Fruit fly (Drosophila melanogaster) whole organism, embryonic: ENCODE results near the gene haf.

Experiments
- Aef1 ChIP-seq: fragments of 200-800 bp; sonication (Bioruptor generic); IDR thresholded peaks from 3 replicates; pipeline ENCODE4 v1.3.6; 2022; ENCODE audit warnings: missing biosample characterization, missing genetic modification characterization
- CG10147 ChIP-seq: fragments of 200-800 bp; sonication (Bioruptor generic); optimal IDR thresholded peaks from 2 replicates; lab custom pipeline; 2019; ENCODE audit warnings: missing biosample characterization, mild to moderate bottlenecking, missing genetic modification characterization, moderate library complexity
- CG10209 ChIP-seq: fragments of 200-800 bp; sonication (Bioruptor generic); optimal IDR thresholded peaks from 3 replicates; lab custom pipeline; 2017; ENCODE audit warnings: missing biosample characterization, mild to moderate bottlenecking, missing genetic modification characterization, missing genetic modification reagents
- CG10654 ChIP-seq: fragments of 200-800 bp; sonication (Bioruptor generic); optimal IDR thresholded peaks from 2 replicates; lab custom pipeline; 2016; ENCODE audit warnings: missing biosample characterization, missing genetic modification characterization
- CG11723 ChIP-seq: fragments of 200-800 bp; sonication (Bioruptor generic); optimal IDR thresholded peaks from 2 replicates; lab custom pipeline; 2017; ENCODE audit warnings: missing biosample characterization, mild to moderate bottlenecking, missing genetic modification characterization
- CG12155 ChIP-seq: fragments of 200-800 bp; sonication (Bioruptor generic); optimal IDR thresholded peaks from 3 replicates; lab custom pipeline; 2016; ENCODE audit warnings: missing biosample characterization, missing genetic modification characterization
- CG12744 ChIP-seq: fragments of 200-800 bp; sonication (Bioruptor generic); optimal IDR thresholded peaks from 2 replicates; lab custom pipeline; 2016; ENCODE audit warnings: missing biosample characterization, missing genetic modification characterization
- CG14441 ChIP-seq: fragments of 200-800 bp; sonication (Bioruptor generic); IDR thresholded peaks from 2 replicates; pipeline ENCODE4 v1.3.6; 2022; ENCODE audit warnings: missing biosample characterization, missing genetic modification characterization
- CG1529 ChIP-seq: fragments of 200-800 bp; sonication (Bioruptor generic); optimal IDR thresholded peaks from 3 replicates; lab custom pipeline; 2018; ENCODE audit warnings: missing biosample characterization, missing genetic modification characterization
- CG1603 ChIP-seq: fragments of 200-800 bp; sonication (Bioruptor generic); optimal IDR thresholded peaks from 2 replicates; lab custom pipeline; 2019; ENCODE audit warnings: missing biosample characterization, mild to moderate bottlenecking, missing genetic modification characterization, moderate library complexity
- CG1647 ChIP-seq: fragments of 200-800 bp; sonication (Bioruptor generic); optimal IDR thresholded peaks from 3 replicates; lab custom pipeline; 2016; ENCODE audit warnings: missing biosample characterization, missing genetic modification characterization
- CG18262 ChIP-seq: fragments of 200-800 bp; optimal IDR thresholded peaks from 3 replicates; lab custom pipeline; 2019; ENCODE audit warnings: missing biosample characterization, mild to moderate bottlenecking, missing genetic modification characterization, moderate library complexity
- CG30020 ChIP-seq: fragments of 200-800 bp; optimal IDR thresholded peaks from 2 replicates; lab custom pipeline; 2019; ENCODE audit warnings: missing biosample characterization, mild to moderate bottlenecking, missing genetic modification characterization, moderate library complexity
- CG32772 ChIP-seq: fragments of 200-800 bp; sonication (Bioruptor generic); IDR thresholded peaks from 2 replicates; pipeline ENCODE4 v1.3.6; 2022; ENCODE audit warnings: missing biosample characterization, missing genetic modification characterization
- CG4707 ChIP-seq: fragments of 200-800 bp; sonication (Bioruptor generic); optimal IDR thresholded peaks from 2 replicates; lab custom pipeline; 2018; ENCODE audit warnings: missing biosample characterization, mild to moderate bottlenecking, missing genetic modification characterization, moderate library complexity
- CG7786 ChIP-seq: fragments of 200-800 bp; sonication (Bioruptor generic); optimal IDR thresholded peaks from 2 replicates; lab custom pipeline; 2016; ENCODE audit warnings: missing biosample characterization, missing genetic modification characterization
- CG8388 ChIP-seq: fragments of 200-800 bp; sonication (Bioruptor generic); optimal IDR thresholded peaks from 2 replicates; lab custom pipeline; 2019; ENCODE audit warnings: missing biosample characterization, mild to moderate bottlenecking, missing genetic modification characterization, moderate library complexity
- CG9932 ChIP-seq: fragments of 200-800 bp; sonication (Bioruptor generic); IDR thresholded peaks from 2 replicates; pipeline ENCODE4 v1.3.6; 2022; ENCODE audit warnings: missing biosample characterization, missing genetic modification characterization
- D19A ChIP-seq: fragments of 200-800 bp; optimal IDR thresholded peaks from 3 replicates; lab custom pipeline; 2019; ENCODE audit warnings: missing biosample characterization, mild to moderate bottlenecking, missing genetic modification characterization, moderate library complexity
- Deaf1 ChIP-seq: fragments of 200-800 bp; optimal IDR thresholded peaks from 3 replicates; lab custom pipeline; 2019; ENCODE audit warnings: missing biosample characterization, mild to moderate bottlenecking, missing genetic modification characterization, moderate library complexity
- Dp ChIP-seq: fragments of 200-800 bp; sonication (Bioruptor generic); optimal IDR thresholded peaks from 2 replicates; lab custom pipeline; 2018; ENCODE audit warnings: missing biosample characterization, mild to moderate bottlenecking, missing genetic modification characterization, moderate library complexity
- Dref ChIP-seq: fragments of 200-800 bp; sonication (Bioruptor generic); IDR thresholded peaks from 2 replicates; pipeline ENCODE4 v1.3.6; 2022; ENCODE audit warnings: missing biosample characterization, missing genetic modification characterization
- E2f2 ChIP-seq: fragments of 200-800 bp; sonication (Bioruptor generic); IDR thresholded peaks from 2 replicates; pipeline ENCODE4 v1.3.6; 2022; ENCODE audit warnings: missing biosample characterization, missing genetic modification characterization
- Ets65A ChIP-seq: fragments of 200-800 bp; sonication (Bioruptor generic); peaks from one replicate; lab custom pipeline; 2016; ENCODE audit warnings: missing biosample characterization, missing genetic modification characterization
- Neu2 ChIP-seq: fragments of 200-800 bp; sonication (Bioruptor generic); optimal IDR thresholded peaks from 3 replicates; lab custom pipeline; 2016; ENCODE audit warnings: missing biosample characterization, missing genetic modification characterization, borderline replicate concordance
- NfI ChIP-seq: fragments of 200-800 bp; sonication (Bioruptor generic); optimal IDR thresholded peaks from 3 replicates; lab custom pipeline; 2018; ENCODE audit warnings: missing biosample characterization, mild to moderate bottlenecking, missing genetic modification characterization, moderate library complexity
- Opbp ChIP-seq: fragments of 200-800 bp; sonication (Bioruptor generic); IDR thresholded peaks from 3 replicates; pipeline ENCODE4 v1.3.6; 2022; ENCODE audit warnings: missing biosample characterization, missing genetic modification characterization; ENCODE audit not compliant: partially characterized antibody
- Poxn ChIP-seq: fragments of 200-800 bp; sonication (Bioruptor generic); IDR thresholded peaks from 2 replicates; pipeline ENCODE4 v1.3.6; 2022; ENCODE audit warnings: missing biosample characterization, missing genetic modification characterization
- Rfx ChIP-seq: fragments of 200-800 bp; sonication (Bioruptor generic); IDR thresholded peaks from 2 replicates; pipeline ENCODE4 v1.3.6; 2022; ENCODE audit warnings: missing biosample characterization, missing genetic modification characterization
- Sox102F ChIP-seq: fragments of 200-800 bp; sonication (Bioruptor generic); optimal IDR thresholded peaks from 2 replicates; lab custom pipeline; 2018; ENCODE audit warnings: missing biosample characterization, mild to moderate bottlenecking, missing genetic modification characterization, moderate library complexity
- Tbp ChIP-seq: fragments of >200 bp; optimal IDR thresholded peaks from 2 replicates; lab custom pipeline; 2018; ENCODE audit warnings: missing biosample characterization, missing genetic modification characterization
- amos ChIP-seq: fragments of 200-800 bp; sonication (Bioruptor generic); IDR thresholded peaks from 2 replicates; pipeline ENCODE4 v1.3.6; 2022; ENCODE audit warnings: missing biosample characterization, missing genetic modification characterization; ENCODE audit not compliant: partially characterized antibody
- ase ChIP-seq: fragments of 200-800 bp; sonication (Bioruptor generic); IDR thresholded peaks from 3 replicates; pipeline ENCODE4 v1.3.6; 2022; ENCODE audit warnings: missing biosample characterization, missing genetic modification characterization
- cas ChIP-seq: fragments of 200-800 bp; sonication (Bioruptor generic); IDR thresholded peaks from 2 replicates; pipeline ENCODE4 v1.3.6; 2022; ENCODE audit warnings: missing biosample characterization, missing genetic modification characterization
- ci ChIP-seq: fragments of 200-800 bp; sonication (Bioruptor generic); IDR thresholded peaks from 3 replicates; pipeline ENCODE4 v1.3.6; 2022; ENCODE audit warnings: missing biosample characterization, missing genetic modification characterization
- crc ChIP-seq: fragments of 200-800 bp; sonication (Bioruptor generic); optimal IDR thresholded peaks from 2 replicates; lab custom pipeline; 2016; ENCODE audit warnings: missing biosample characterization, missing genetic modification characterization
- crol ChIP-seq: fragments of 200-800 bp; sonication (Bioruptor generic); IDR thresholded peaks from 2 replicates; pipeline ENCODE4 v1.3.6; 2022; ENCODE audit warnings: missing biosample characterization, missing genetic modification characterization
- eve ChIP-seq, 2 experiments: fragments of >200 bp; optimal IDR thresholded peaks; 2 replicates each; lab custom pipeline; 2017; ENCODE audit warnings: missing biosample characterization in 2 of 2, missing genetic modification characterization in 2 of 2
- fd3F ChIP-seq: fragments of 200-800 bp; sonication (Bioruptor generic); optimal IDR thresholded peaks from 2 replicates; lab custom pipeline; 2018; ENCODE audit warnings: missing biosample characterization, mild to moderate bottlenecking, missing genetic modification characterization, moderate library complexity
- gem ChIP-seq: fragments of 200-800 bp; sonication (Bioruptor generic); optimal IDR thresholded peaks from 2 replicates; lab custom pipeline; 2019; ENCODE audit warnings: missing biosample characterization, mild to moderate bottlenecking, missing genetic modification characterization, moderate library complexity
- gsb ChIP-seq: fragments of 200-800 bp; sonication (Bioruptor generic); IDR thresholded peaks from 2 replicates; pipeline ENCODE4 v1.3.6; 2022; ENCODE audit warnings: missing biosample characterization, missing genetic modification characterization
- lab ChIP-seq: fragments of 200-800 bp; sonication (Bioruptor generic); optimal IDR thresholded peaks from 3 replicates; lab custom pipeline; 2017; ENCODE audit warnings: missing biosample characterization, missing genetic modification characterization, mild to moderate bottlenecking, moderate library complexity, missing genetic modification reagents
- lilli ChIP-seq: fragments of 200-800 bp; sonication (Bioruptor generic); optimal IDR thresholded peaks from 3 replicates; lab custom pipeline; 2016; ENCODE audit warnings: missing biosample characterization, missing genetic modification characterization
- pb ChIP-seq: fragments of 200-800 bp; sonication (Bioruptor generic); optimal IDR thresholded peaks from 3 replicates; lab custom pipeline; 2016; ENCODE audit warnings: missing biosample characterization, missing genetic modification characterization
- ro ChIP-seq: fragments of 200-800 bp; sonication (Bioruptor generic); IDR thresholded peaks from 2 replicates; pipeline ENCODE4 v1.3.6; 2022; ENCODE audit warnings: missing biosample characterization, missing genetic modification characterization
- salm ChIP-seq: fragments of 200-800 bp; sonication (Bioruptor generic); optimal IDR thresholded peaks from 2 replicates; lab custom pipeline; 2018; ENCODE audit warnings: missing biosample characterization, mild to moderate bottlenecking, missing genetic modification characterization
- shn ChIP-seq: fragments of 200-800 bp; sonication (Bioruptor generic); optimal IDR thresholded peaks from 3 replicates; lab custom pipeline; 2016; ENCODE audit warnings: missing biosample characterization, missing genetic modification characterization
- sqz ChIP-seq: fragments of 200-800 bp; sonication (Bioruptor generic); optimal IDR thresholded peaks from 3 replicates; lab custom pipeline; 2018; ENCODE audit warnings: missing biosample characterization, mild to moderate bottlenecking, missing genetic modification characterization
- sug ChIP-seq: fragments of 200-800 bp; optimal IDR thresholded peaks from 2 replicates; lab custom pipeline; 2019; ENCODE audit warnings: missing biosample characterization, mild to moderate bottlenecking, missing genetic modification characterization, moderate library complexity
- tap ChIP-seq: fragments of 200-800 bp; optimal IDR thresholded peaks from 3 replicates; lab custom pipeline; 2019; ENCODE audit warnings: missing biosample characterization, mild to moderate bottlenecking, missing genetic modification characterization, moderate library complexity
- yki ChIP-seq: fragments of >200 bp; optimal IDR thresholded peaks from 3 replicates; lab custom pipeline; 2018
- zfh2 ChIP-seq: fragments of 200-800 bp; sonication (Bioruptor generic); optimal IDR thresholded peaks from 2 replicates; lab custom pipeline; 2016; ENCODE audit warnings: missing biosample characterization, missing genetic modification characterization

Gene haf

DNA sequence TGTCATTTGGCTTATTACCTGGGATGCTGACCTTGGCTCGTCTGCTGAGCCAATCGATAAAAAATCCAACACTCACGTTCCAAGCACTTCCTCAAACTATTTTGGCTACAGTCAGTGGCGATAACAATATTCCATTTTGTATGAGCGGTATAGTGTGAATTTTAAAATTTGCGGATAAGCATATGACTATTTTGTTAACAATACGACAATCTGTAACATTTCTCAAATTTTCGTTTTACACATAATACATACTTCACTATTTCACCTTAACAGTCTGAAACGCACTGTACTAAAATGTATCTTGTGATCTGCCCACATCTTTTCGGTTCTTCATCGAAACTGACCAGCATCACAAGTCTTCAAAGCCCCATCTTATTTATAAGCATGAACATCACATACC lies 24.3 kb downstream of the haf start (continued):
- no peak for TF ChIP-seq CG1529 (GFP tag; lab: Kevin White, UChicago)
- TF ChIP-seq CG32772 (GFP tag; lab: Robert Waterston, UW) = peak; percentile 51; the same call in 1 of the 2 replicates
- peak; percentile 77 for TF ChIP-seq CG7786 (GFP tag; lab: Kevin White, UChicago)
- peak; percentile 87 for TF ChIP-seq Ets65A
- peak; percentile 32 for TF ChIP-seq CG10654 (GFP tag; lab: Kevin White, UChicago)
- peak; percentile 54 for TF ChIP-seq D19A
- peak; percentile 76 for TF ChIP-seq Aef1 (GFP tag; lab: Robert Waterston, UW)
- no peak for TF ChIP-seq amos (GFP tag; lab: Robert Waterston, UW)
- peak; percentile 49 for TF ChIP-seq CG18262
- peak; percentile 28 for TF ChIP-seq Deaf1 (tag; lab: Kevin White, UChicago)
- peak; percentile 19 for TF ChIP-seq CG12744 (GFP tag; lab: Kevin White, UChicago)
- TF ChIP-seq gem = peak; percentile 78
- no peak for TF ChIP-seq Dp (GFP tag; lab: Kevin White, UChicago)
- TF ChIP-seq E2f2 (GFP tag; lab: Robert Waterston, UW) = peak; percentile 51
- no peak for TF ChIP-seq CG30020
- no peak for TF ChIP-seq Opbp
- peak; percentile 85 for TF ChIP-seq CG14441
- TF ChIP-seq Poxn (GFP tag; lab: Robert Waterston, UW) = 0 out of 2 replicates have a peak, but pooled peaks have one; percentile 10
- TF ChIP-seq ase (GFP tag; lab: Robert Waterston, UW) = peak; percentile 63; the same call in 2 of the 3 replicates
- peak; percentile 58; the same call in 2 of the 3 replicates for TF ChIP-seq ci (GFP tag; lab: Robert Waterston, UW)
- TF ChIP-seq lab (GFP tag; lab: Kevin White, UChicago) = peak; percentile 86
- no peak for TF ChIP-seq Neu2
- TF ChIP-seq CG4707 (GFP tag; lab: Kevin White, UChicago) = no peak
- peak; percentile 59 for TF ChIP-seq Sox102F (GFP tag; lab: Kevin White, UChicago)
- peak; percentile 61; the same call in 1 of the 2 replicates for TF ChIP-seq cas (GFP tag; lab: Robert Waterston, UW)
- TF ChIP-seq sug (tag; lab: Kevin White, UChicago) = peak; percentile 33
- TF ChIP-seq pb (GFP tag; lab: Kevin White, UChicago) = peak; percentile 43
- TF ChIP-seq CG8388 (GFP tag; lab: Kevin White, UChicago) = peak; percentile 30
- no peak for TF ChIP-seq ro
- TF ChIP-seq CG10209 = peak; percentile 41
- no peak for TF ChIP-seq crol (GFP tag; lab: Robert Waterston, UW)
- peak; percentile 76 for TF ChIP-seq zfh2 (GFP tag; lab: Kevin White, UChicago)
- peak; percentile 74 for TF ChIP-seq CG1603 (tag; lab: Kevin White, UChicago)
- TF ChIP-seq Dref (GFP tag; lab: Robert Waterston, UW) = no peak
- peak; percentile 69 for TF ChIP-seq NfI (GFP tag; lab: Kevin White, UChicago)
- no peak for TF ChIP-seq Tbp (GFP tag; lab: Kevin White, UChicago)
- peak; percentile 57 for TF ChIP-seq CG12155
- peak; percentile 6 for TF ChIP-seq shn (GFP tag; lab: Kevin White, UChicago)
- TF ChIP-seq yki = no peak
- TF ChIP-seq CG10147 = peak; percentile 82
- TF ChIP-seq fd3F = peak; percentile 68
- peak; percentile 18 for TF ChIP-seq CG1647 (GFP tag; lab: Kevin White, UChicago)
- TF ChIP-seq crc = peak; percentile 66
- no peak for TF ChIP-seq CG11723 (GFP tag; lab: Kevin White, UChicago)
- TF ChIP-seq CG9932 = peak; percentile 89
- TF ChIP-seq Rfx = peak; percentile 90
- TF ChIP-seq eve (GFP tag; optimal IDR thresholded peaks at IDR 0.05; lab: Kevin White, UChicago) = peak in 1 of 2 experiments; percentile 78
- TF ChIP-seq gsb (GFP tag; lab: Robert Waterston, UW) = peak; percentile 54; the same call in 1 of the 2 replicates
- peak; percentile 78 for TF ChIP-seq lilli (GFP tag; lab: Kevin White, UChicago)
- TF ChIP-seq salm (tag; lab: Kevin White, UChicago) = peak; percentile 7
- peak; percentile 77 for TF ChIP-seq tap (tag; lab: Kevin White, UChicago)
- no peak for TF ChIP-seq sqz (GFP tag; lab: Kevin White, UChicago)
